Worm (Caenorhabditis elegans) whole organism, L4/young adult: ENCODE results near the gene F56C3.10.

Source experiments
- W03F9.2 ChIP-seq: fragments of 150-350 bp; optimal IDR thresholded peaks from 2 replicates; lab custom pipeline; 2014; ENCODE audit warnings: missing biosample characterization, missing genetic modification characterization
- dao-5 ChIP-seq: sonication (generic microtip); optimal IDR thresholded peaks from 2 replicates; lab custom pipeline; 2016; ENCODE audit warnings: missing genotype, missing genetic modification characterization, moderate library complexity, missing compliant biosample characterization
- him-1 ChIP-seq: sonication (generic microtip); optimal IDR thresholded peaks from 2 replicates; lab custom pipeline; 2016; ENCODE audit warnings: missing genotype, missing genetic modification reagents, missing genetic modification characterization, missing compliant biosample characterization

DNA sequence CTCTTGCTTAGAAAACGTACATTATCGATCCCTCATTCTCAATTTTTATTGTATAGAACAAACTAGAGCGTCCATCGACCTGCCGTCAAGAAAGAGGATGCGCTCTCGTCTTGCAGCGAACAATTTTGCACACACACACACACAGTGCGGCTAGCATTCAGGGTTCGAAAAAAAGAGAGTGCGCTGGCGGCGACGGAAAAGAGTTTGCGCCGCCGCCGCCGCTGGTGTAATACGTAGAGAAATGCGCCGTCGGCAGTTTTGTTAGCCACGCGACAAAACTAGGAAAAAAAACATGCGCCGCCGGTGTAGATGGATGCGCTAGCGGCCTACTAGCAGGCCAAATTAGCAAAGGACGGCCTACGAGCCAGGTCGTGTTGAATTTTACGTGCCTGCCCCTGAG, 2.1 kb upstream of the F56C3.10 start:
- no peak for TF ChIP-seq dao-5 (tag; lab: Kevin White, UChicago)
- no peak for TF ChIP-seq W03F9.2 (tag; lab: Kevin White, UChicago)
- TF ChIP-seq him-1 (tag; lab: Kevin White, UChicago): no peak
